Worm (Caenorhabditis elegans) whole organism, L2 larva: ENCODE data around the gene tra-4.

Experiments used
- C34F6.9 ChIP-seq: fragments of 150-350 bp; optimal IDR thresholded peaks from 2 replicates; lab custom pipeline; 2014; ENCODE audit warnings: missing biosample characterization, missing genetic modification characterization
- F13H6.1 ChIP-seq: sonication (generic microtip); optimal IDR thresholded peaks from 2 replicates; lab custom pipeline; 2016; ENCODE audit warnings: missing genetic modification characterization, missing compliant biosample characterization
- Y55F3AM.14 ChIP-seq: fragments of 200-800 bp; sonication (Bioruptor generic); optimal IDR thresholded peaks from 2 replicates; lab custom pipeline; 2018; ENCODE audit warnings: mild to moderate bottlenecking, missing genetic modification characterization, missing compliant biosample characterization
- ZK546.5 ChIP-seq: sonication (generic microtip); optimal IDR thresholded peaks from 2 replicates; lab custom pipeline; 2017; ENCODE audit warnings: missing biosample characterization, missing genetic modification characterization
- alr-1 ChIP-seq: fragments of 150-350 bp; optimal IDR thresholded peaks from 2 replicates; lab custom pipeline; 2014; ENCODE audit warnings: missing biosample characterization, missing genetic modification characterization
- aly-2 ChIP-seq: fragments of 150-350 bp; optimal IDR thresholded peaks from 2 replicates; lab custom pipeline; 2014; ENCODE audit warnings: missing biosample characterization, missing genetic modification characterization
- ama-1 ChIP-seq: fragments of 150-350 bp; optimal IDR thresholded peaks from 2 replicates; lab custom pipeline; 2018; ENCODE audit warnings: inconsistent platforms
- blmp-1 ChIP-seq: sonication (generic microtip); optimal IDR thresholded peaks from 2 replicates; lab custom pipeline; 2017; ENCODE audit warnings: missing genetic modification characterization, mild to moderate bottlenecking, missing compliant biosample characterization, antibody characterized with exemption, moderate library complexity; ENCODE audit not compliant: insufficient read depth
- ceh-16 ChIP-seq: fragments of 150-350 bp; optimal IDR thresholded peaks from 2 replicates; lab custom pipeline; 2014; ENCODE audit warnings: missing biosample characterization, missing genetic modification characterization
- ceh-82 ChIP-seq: fragments of 150-350 bp; optimal IDR thresholded peaks from 2 replicates; lab custom pipeline; 2014; ENCODE audit warnings: missing biosample characterization, missing genetic modification characterization
- crh-2 ChIP-seq: sonication (generic microtip); optimal IDR thresholded peaks from 2 replicates; lab custom pipeline; 2017; ENCODE audit warnings: missing biosample characterization, missing genetic modification characterization
- dmd-4 ChIP-seq: sonication (generic microtip); optimal IDR thresholded peaks from 2 replicates; lab custom pipeline; 2017; ENCODE audit warnings: missing biosample characterization, missing genetic modification characterization
- egl-27 ChIP-seq: sonication (generic microtip); optimal IDR thresholded peaks from 3 replicates; lab custom pipeline; 2017; ENCODE audit warnings: missing biosample characterization, missing genetic modification reagents, missing genetic modification characterization
- fos-1 ChIP-seq: fragments of 150-350 bp; optimal IDR thresholded peaks from 2 replicates; lab custom pipeline; 2014; ENCODE audit warnings: missing biosample characterization, missing genetic modification characterization
- gmeb-1 ChIP-seq: fragments of 150-350 bp; optimal IDR thresholded peaks from 2 replicates; lab custom pipeline; 2014; ENCODE audit warnings: missing biosample characterization, missing genetic modification characterization
- lin-11 ChIP-seq: fragments of 150-350 bp; sonication (generic microtip); optimal IDR thresholded peaks from 2 replicates; lab custom pipeline; 2014; ENCODE audit warnings: missing biosample characterization, missing genetic modification characterization, inconsistent platforms, mixed read lengths
- lsy-2 ChIP-seq, 2 experiments: fragments of 150-350 bp in 1 of 2; sonication (generic microtip) in 1 of 2; optimal IDR thresholded peaks; 2 replicates each; lab custom pipeline; 2014 to 2017; ENCODE audit warnings: missing biosample characterization in 2 of 2, missing genetic modification characterization in 2 of 2
- mab-5 ChIP-seq: fragments of 150-350 bp; optimal IDR thresholded peaks from 2 replicates; lab custom pipeline; 2014; ENCODE audit warnings: missing biosample characterization, missing genetic modification characterization
- mbf-1 ChIP-seq: sonication (generic microtip); optimal IDR thresholded peaks from 2 replicates; lab custom pipeline; 2017; ENCODE audit warnings: missing biosample characterization, missing genetic modification characterization
- mdl-1 ChIP-seq, 2 experiments: fragments of 150-350 bp in 1 of 2; sonication (generic microtip) in 1 of 2; optimal IDR thresholded peaks; 2 replicates each; lab custom pipeline; 2017; ENCODE audit warnings: missing biosample characterization in 2 of 2, missing genetic modification characterization in 2 of 2
- nhr-10 ChIP-seq: sonication (generic microtip); optimal IDR thresholded peaks from 2 replicates; lab custom pipeline; 2017; ENCODE audit warnings: missing biosample characterization, missing genetic modification characterization
- nhr-11 ChIP-seq: fragments of 150-350 bp; optimal IDR thresholded peaks from 2 replicates; lab custom pipeline; 2014; ENCODE audit warnings: missing biosample characterization, missing genetic modification characterization
- nhr-129 ChIP-seq: fragments of 150-350 bp; optimal IDR thresholded peaks from 2 replicates; lab custom pipeline; 2014; ENCODE audit warnings: missing biosample characterization, missing genetic modification characterization
- nhr-21 ChIP-seq: fragments of 150-350 bp; optimal IDR thresholded peaks from 2 replicates; lab custom pipeline; 2014; ENCODE audit warnings: missing biosample characterization, missing genetic modification characterization
- nhr-23 ChIP-seq: fragments of 150-350 bp; optimal IDR thresholded peaks from 2 replicates; lab custom pipeline; 2014; ENCODE audit warnings: missing biosample characterization, missing genetic modification reagents, missing genetic modification characterization
- nhr-237 ChIP-seq: fragments of 150-350 bp; optimal IDR thresholded peaks from 2 replicates; lab custom pipeline; 2014; ENCODE audit warnings: missing biosample characterization, missing genetic modification characterization
- nhr-25 ChIP-seq: fragments of 150-350 bp; sonication (generic microtip); optimal IDR thresholded peaks from 3 replicates; lab custom pipeline; 2014; ENCODE audit warnings: missing biosample characterization, missing genetic modification characterization
- nhr-6 ChIP-seq: fragments of 150-350 bp; optimal IDR thresholded peaks from 2 replicates; lab custom pipeline; 2014; ENCODE audit warnings: missing biosample characterization, missing genetic modification characterization
- nhr-77 ChIP-seq: fragments of 150-350 bp; optimal IDR thresholded peaks from 2 replicates; lab custom pipeline; 2014; ENCODE audit warnings: missing biosample characterization, missing genetic modification characterization
- sem-4 ChIP-seq: fragments of 150-350 bp; optimal IDR thresholded peaks from 2 replicates; lab custom pipeline; 2014; ENCODE audit warnings: missing biosample characterization, missing genetic modification reagents, missing genetic modification characterization
- sma-3 ChIP-seq: sonication (generic microtip); optimal IDR thresholded peaks from 2 replicates; lab custom pipeline; 2016; ENCODE audit warnings: missing genetic modification reagents, missing genetic modification characterization, missing compliant biosample characterization
- sma-9 ChIP-seq, 2 experiments: fragments of 150-350 bp in 1 of 2; sonication (generic microtip) in 1 of 2; optimal IDR thresholded peaks; 2 replicates each; lab custom pipeline; 2014 to 2016; ENCODE audit warnings: missing genetic modification characterization in 2 of 2, mild to moderate bottlenecking in 1 of 2, missing biosample characterization in 1 of 2, missing compliant biosample characterization in 1 of 2, missing genetic modification reagents in 1 of 2, moderate library complexity in 1 of 2
- snpc-4 ChIP-seq: fragments of 150-350 bp; optimal IDR thresholded peaks from 2 replicates; lab custom pipeline; 2014; ENCODE audit warnings: missing biosample characterization, missing genetic modification characterization
- unc-55 ChIP-seq: fragments of 150-350 bp; sonication (generic microtip); optimal IDR thresholded peaks from 3 replicates; lab custom pipeline; 2014; ENCODE audit warnings: missing biosample characterization, missing genetic modification reagents, missing genetic modification characterization
- zag-1 ChIP-seq: fragments of 150-350 bp; optimal IDR thresholded peaks from 2 replicates; lab custom pipeline; 2014; ENCODE audit warnings: missing biosample characterization, missing genetic modification characterization
- ztf-1 ChIP-seq: fragments of 200-800 bp; sonication (Bioruptor generic); conservative IDR thresholded peaks from 2 replicates; pipeline ENCODE4 v1.3.6; 2022; ENCODE audit warnings: missing genetic modification characterization, missing compliant biosample characterization
- ztf-4 ChIP-seq: fragments of 150-350 bp; optimal IDR thresholded peaks from 2 replicates; lab custom pipeline; 2014; ENCODE audit warnings: missing biosample characterization, missing genetic modification characterization

The tra-4 gene

ce11 chrX:2891141-2891739 lies 33.8 kb upstream of the tra-4 start, which contains the start of gene B0410.3:
Gene B0410.3 (minus strand): TSS chrX:2891491.
- TF ChIP-seq snpc-4 (tag; lab: Kevin White, UChicago) = no peak
- no peak for TF ChIP-seq ceh-82 (tag; lab: Kevin White, UChicago)
- TF ChIP-seq Y55F3AM.14 (GFP tag; lab: Kevin White, UChicago) = no peak
- no peak for TF ChIP-seq ceh-16
- peak; percentile 92 for TF ChIP-seq nhr-25 (tag; lab: Kevin White, UChicago)
- TF ChIP-seq ztf-1 (GFP tag; lab: Robert Waterston, UW) = no peak
- no peak for TF ChIP-seq lin-11 (tag; lab: Kevin White, UChicago)
- TF ChIP-seq nhr-11 (tag; lab: Kevin White, UChicago) = no peak
- TF ChIP-seq dmd-4 (tag; lab: Kevin White, UChicago) = no peak
- peak; percentile 59 for TF ChIP-seq sem-4 (tag; lab: Kevin White, UChicago)
- TF ChIP-seq nhr-10 (tag; lab: Kevin White, UChicago) = no peak
- peak; percentile 31 for TF ChIP-seq F13H6.1 (tag; lab: Kevin White, UChicago)
- peak; percentile 90 for TF ChIP-seq nhr-129 (tag; lab: Kevin White, UChicago)
- no peak for TF ChIP-seq zag-1
- TF ChIP-seq fos-1 (tag; lab: Kevin White, UChicago) = no peak
- peak; percentile 65 for TF ChIP-seq egl-27 (tag; lab: Kevin White, UChicago)
- peak; percentile 94 for TF ChIP-seq nhr-21 (tag; lab: Kevin White, UChicago)
- peak; percentile 74 for TF ChIP-seq sma-3 (GFP tag; lab: Kevin White, UChicago)
- no peak for TF ChIP-seq gmeb-1 (tag; lab: Kevin White, UChicago)
- TF ChIP-seq mdl-1 (tag; optimal IDR thresholded peaks at IDR 0.05; lab: Kevin White, UChicago) = peak; percentile 53 to 66
- TF ChIP-seq lsy-2 (tag; optimal IDR thresholded peaks at IDR 0.05; lab: Kevin White, UChicago) = peak in 1 of 2 experiments; percentile 47
- peak; percentile 58 for TF ChIP-seq ztf-4 (tag; lab: Kevin White, UChicago)
- TF ChIP-seq alr-1 (tag; lab: Kevin White, UChicago) = no peak
- TF ChIP-seq ZK546.5 (tag; lab: Kevin White, UChicago) = no peak
- TF ChIP-seq C34F6.9 = peak; percentile 17
- TF ChIP-seq blmp-1 (tag; lab: Kevin White, UChicago) = peak; percentile 81
- TF ChIP-seq nhr-6 (tag; lab: Kevin White, UChicago) = peak; percentile 51
- peak; percentile 75 for TF ChIP-seq ama-1 (lab: Kevin White, UChicago)
- TF ChIP-seq nhr-23 (tag; lab: Kevin White, UChicago) = no peak
- no peak for TF ChIP-seq nhr-237 (tag; lab: Kevin White, UChicago)
- TF ChIP-seq sma-9 (GFP tag; optimal IDR thresholded peaks at IDR 0.05; lab: Kevin White, UChicago) = peak; percentile 94
- TF ChIP-seq sma-9 (tag; optimal IDR thresholded peaks at IDR 0.05; lab: Kevin White, UChicago) = no peak
- peak; percentile 53 for TF ChIP-seq crh-2 (tag; lab: Kevin White, UChicago)

ce11 chrX:2890041-2890650 lies 32.7 kb upstream of the tra-4 start:
- TF ChIP-seq sma-3 (GFP tag; lab: Kevin White, UChicago) (no peak), ama-1 (lab: Kevin White, UChicago) (peak; percentile 45), mdl-1 (tag; optimal IDR thresholded peaks at IDR 0.05; lab: Kevin White, UChicago) (no peak), nhr-21 (tag; lab: Kevin White, UChicago) (peak; percentile 22), mbf-1 (tag; lab: Kevin White, UChicago) (no peak), lsy-2 (tag; optimal IDR thresholded peaks at IDR 0.05; lab: Kevin White, UChicago) (peak in 1 of 2 experiments; percentile 34)

ce11 chrX:2885318-2885908 lies 28.0 kb upstream of the tra-4 start, which contains the start of gene vang-1:
Gene vang-1 (plus strand): TSS chrX:2885858.
- TF ChIP-seq zag-1 (peak; percentile 19), F13H6.1 (tag; lab: Kevin White, UChicago) (peak; percentile 27), mab-5 (tag; lab: Kevin White, UChicago) (peak; percentile 56), lin-11 (tag; lab: Kevin White, UChicago) (no peak), unc-55 (GFP tag; lab: Kevin White, UChicago) (peak; percentile 43), nhr-129 (tag; lab: Kevin White, UChicago) (peak; percentile 23), nhr-77 (tag; lab: Kevin White, UChicago) (no peak), aly-2 (tag; lab: Kevin White, UChicago) (no peak), C34F6.9 (peak; percentile 18), mdl-1 (tag; optimal IDR thresholded peaks at IDR 0.05; lab: Kevin White, UChicago) (no peak), Y55F3AM.14 (GFP tag; lab: Kevin White, UChicago) (no peak), fos-1 (tag; lab: Kevin White, UChicago) (peak; percentile 4)
